Fruit fly (Drosophila melanogaster) S2 (cell line): ENCODE measurements around the gene dmrt11E.

Experiments used
- CG8478 ChIP-seq: fragments of >200 bp; optimal IDR thresholded peaks from 2 replicates; lab custom pipeline; 2018
- CTCF ChIP-seq, 2 experiments: fragments of >200 bp; optimal IDR thresholded peaks; 2 replicates each; lab custom pipeline; 2018

- TF ChIP-seq CTCF (optimal IDR thresholded peaks at IDR 0.05; lab: Kevin White, UChicago) (no peak), CG8478 (lab: Kevin White, UChicago) (no peak)
Observed at dm6 chrX:13370826-13371703, 3.1 kb downstream of the dmrt11E start.
